Worm (Caenorhabditis elegans): Measurements from ENCODE around the gene R10E8.8.
A peak's percentile ranks its signal among the peaks of the same experiment; 100 is the strongest.

The R10E8.8 gene

DNA sequence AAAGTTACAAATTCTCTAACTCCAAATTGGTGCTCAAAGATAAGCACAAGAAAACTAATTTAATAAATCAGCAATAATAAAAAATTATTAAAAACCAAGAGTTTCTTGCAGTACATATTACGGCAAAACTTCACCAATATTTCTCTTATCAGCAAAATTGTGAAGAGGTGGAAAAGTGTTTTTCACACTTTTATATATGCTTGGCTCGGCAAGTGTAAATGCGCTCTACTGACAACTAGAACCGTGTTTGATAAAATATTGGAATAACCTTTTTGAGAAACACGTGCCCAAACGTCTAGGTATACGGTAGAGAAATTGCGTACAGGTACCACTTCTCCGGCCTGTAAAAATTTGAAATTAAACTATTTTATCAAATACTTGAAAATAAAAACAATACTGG, at the start of gene R10E8.8:
Gene R10E8.8 (minus strand): TSS at position 343 of the 400 bp plus-strand sequence.
- TF ChIP-seq efl-1 (optimal IDR thresholded peaks at IDR 0.05) (no peak), efl-1 (GFP tag; optimal IDR thresholded peaks at IDR 0.05 in 1 of 2) (peak in 1 of 2 experiments; percentile 82), lsy-2 (tag; optimal IDR thresholded peaks at IDR 0.05) (peak in 1 of 2 experiments; percentile 32), elt-2 (tag; optimal IDR thresholded peaks at IDR 0.05) (peak; percentile 81), dpl-1 (GFP tag; optimal IDR thresholded peaks at IDR 0.05) (peak in 1 of 3 experiments; percentile 2), lin-35 (GFP tag; optimal IDR thresholded peaks at IDR 0.05) (peak in 1 of 2 experiments; percentile 30), xbp-1 (tag; optimal IDR thresholded peaks at IDR 0.05) (no peak), tbx-2 (tag; optimal IDR thresholded peaks at IDR 0.05) (no peak)

DNA sequence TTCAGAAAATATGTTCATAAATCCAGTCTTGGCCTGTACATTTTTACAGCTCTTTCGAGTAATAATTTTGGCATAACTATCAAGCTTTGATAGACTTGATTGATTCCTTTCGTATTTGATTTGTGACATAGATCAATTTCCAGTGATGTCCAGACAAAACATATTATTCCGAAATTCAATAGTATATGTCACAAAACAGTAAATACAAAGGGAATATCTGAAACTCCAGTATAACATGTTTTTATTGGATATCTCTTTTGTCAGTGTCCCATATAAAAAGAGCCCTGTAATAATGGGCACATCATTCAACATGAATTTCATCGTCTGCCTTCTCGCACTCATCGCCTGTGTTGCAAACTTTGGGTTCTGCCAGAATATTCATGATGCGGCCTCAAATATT, 49.2 kb upstream of the R10E8.8 start, which contains the start of gene Y51A2A.4:
Gene Y51A2A.4 (plus strand): TSS at position 301 of the 400 bp plus-strand sequence.
- no peak for TF ChIP-seq unc-30 (tag; optimal IDR thresholded peaks at IDR 0.05)
- no peak for TF ChIP-seq blmp-1 (tag; optimal IDR thresholded peaks at IDR 0.05)
- no peak for TF ChIP-seq nhr-90 (tag; optimal IDR thresholded peaks at IDR 0.05; ENCODE audit: poor library complexity)
- no peak for TF ChIP-seq efl-1 (optimal IDR thresholded peaks at IDR 0.05)
- peak in 1 of 2 experiments; percentile 38 for TF ChIP-seq efl-1 (GFP tag; optimal IDR thresholded peaks at IDR 0.05 in 1 of 2)

- TF ChIP-seq ceh-8 (GFP tag; optimal IDR thresholded peaks at IDR 0.05): no peak
- no peak for TF ChIP-seq lin-13 (GFP tag; optimal IDR thresholded peaks at IDR 0.05)
- TF ChIP-seq xbp-1 (tag; optimal IDR thresholded peaks at IDR 0.05): no peak
These were observed 41.1 kb upstream of the R10E8.8 start, which contains the start of gene clec-247 for ce11 chrV:18282597-18282996. clec-247 (plus strand) TSS chrV:18282897.

ce11 chrV:18280778-18281177, 39.3 kb upstream of the R10E8.8 start, which contains the start of gene Y51A2A.16:
Y51A2A.16 (minus strand) TSS chrV:18280878.
- TF ChIP-seq efl-3 (GFP tag; optimal IDR thresholded peaks at IDR 0.05): no peak
- TF ChIP-seq fkh-4 (tag; optimal IDR thresholded peaks at IDR 0.05; ENCODE audit: borderline replicate concordance): no peak
- no peak for TF ChIP-seq xbp-1 (tag; optimal IDR thresholded peaks at IDR 0.05)
- no peak for TF ChIP-seq nhr-19 (GFP tag; conservative IDR thresholded peaks at IDR 0.05)
- no peak for TF ChIP-seq snpc-4 (tag; optimal IDR thresholded peaks at IDR 0.05)
- TF ChIP-seq nhr-85 (tag): no peak
- TF ChIP-seq ama-1 (optimal IDR thresholded peaks at IDR 0.05): no peak
- TF ChIP-seq pqm-1 (tag; optimal IDR thresholded peaks at IDR 0.05): no peak
- no peak for TF ChIP-seq nhr-90 (tag; optimal IDR thresholded peaks at IDR 0.05; ENCODE audit: poor library complexity)
- no peak for TF ChIP-seq C34B4.2 (tag; optimal IDR thresholded peaks at IDR 0.05)
- TF ChIP-seq ceh-88 (GFP tag; IDR thresholded peaks at IDR 0.05): no peak
- TF ChIP-seq sptf-1 (tag; optimal IDR thresholded peaks at IDR 0.05): no peak
- no peak for TF ChIP-seq sup-37 (GFP tag; optimal IDR thresholded peaks at IDR 0.05)
- TF ChIP-seq nhr-47 (tag; optimal IDR thresholded peaks at IDR 0.05): no peak

ce11 chrV:18270403-18270802, 28.9 kb upstream of the R10E8.8 start, which contains the start of gene Y37H2C.4:
Y37H2C.4 (plus strand) TSS chrV:18270703.
- TF ChIP-seq ets-5 (GFP tag; IDR thresholded peaks at IDR 0.05): no peak
- TF ChIP-seq lir-3 (tag; optimal IDR thresholded peaks at IDR 0.05; ENCODE audit: poor library complexity): no peak

DNA sequence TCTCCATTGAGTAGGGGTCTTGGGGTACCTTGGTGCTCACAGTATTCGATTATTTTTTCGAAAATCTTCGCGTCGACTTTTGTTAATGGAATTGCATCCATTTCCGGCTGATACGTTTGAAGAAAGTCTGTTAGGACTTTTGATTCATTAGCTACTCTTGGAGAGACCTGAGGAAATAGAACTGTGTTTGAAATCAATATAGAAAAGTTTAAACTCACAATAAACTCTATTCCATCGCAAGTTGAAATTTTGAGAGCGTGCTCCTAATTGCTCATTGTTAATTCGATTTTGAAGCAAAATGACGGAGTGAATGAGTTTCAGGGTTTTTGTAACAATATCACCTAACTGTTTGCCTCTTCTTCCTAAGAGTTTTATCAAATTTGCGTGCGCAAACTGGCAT, 28.4 kb upstream of the R10E8.8 start, which contains the start of gene skr-6:
Gene skr-6 (minus strand): TSS at position 101 of the 400 bp plus-strand sequence.
- TF ChIP-seq aly-2 (tag; optimal IDR thresholded peaks at IDR 0.05): no peak
- TF ChIP-seq unc-130 (tag; optimal IDR thresholded peaks at IDR 0.05): no peak
- TF ChIP-seq nhr-84 (tag; optimal IDR thresholded peaks at IDR 0.05): no peak
- no peak for TF ChIP-seq lsy-2 (tag; optimal IDR thresholded peaks at IDR 0.05)
- no peak for TF ChIP-seq mep-1 (tag; optimal IDR thresholded peaks at IDR 0.05)
- TF ChIP-seq egl-13 (tag; optimal IDR thresholded peaks at IDR 0.05): no peak
- TF ChIP-seq nhr-76 (tag; optimal IDR thresholded peaks at IDR 0.05): no peak
- TF ChIP-seq blmp-1 (tag; optimal IDR thresholded peaks at IDR 0.05): no peak
- TF ChIP-seq sptf-1 (tag; optimal IDR thresholded peaks at IDR 0.05): no peak
- TF ChIP-seq mab-9 (GFP tag; IDR thresholded peaks at IDR 0.05): no peak
- TF ChIP-seq ztf-11 (tag; optimal IDR thresholded peaks at IDR 0.05): no peak
